Fruit fly (Drosophila melanogaster): ENCODE data around the gene Msp300.

The Msp300 gene

DNA sequence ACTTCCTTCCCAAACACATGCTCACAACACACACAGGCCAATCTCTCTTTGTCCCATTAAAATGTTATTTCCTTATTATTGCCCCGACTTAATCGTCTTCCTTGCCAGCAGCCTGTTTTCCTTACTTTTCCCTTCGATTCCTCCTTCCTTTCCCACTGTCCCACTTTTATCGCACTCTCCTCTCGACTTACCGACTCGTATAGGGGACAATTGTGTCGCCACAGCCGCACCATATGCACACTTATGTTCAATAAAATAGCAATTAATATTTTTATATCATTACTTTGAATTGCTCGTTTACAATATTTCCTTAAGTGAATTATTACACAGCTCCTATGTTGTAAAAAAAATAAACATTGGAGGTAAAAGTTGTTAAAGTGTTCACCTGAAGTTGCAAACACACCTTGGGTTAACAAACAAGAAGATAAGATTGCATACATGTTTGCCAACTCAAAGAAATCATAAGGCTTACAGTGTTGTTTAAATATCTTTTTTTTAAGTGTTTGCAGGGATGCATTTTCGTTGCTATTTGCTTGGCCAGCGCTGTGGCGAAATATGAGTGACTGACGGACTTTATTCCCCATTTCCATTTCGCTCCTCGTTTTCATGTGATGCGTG lies 13.7 kb upstream of the Msp300 start (continued):
- TF ChIP-seq CG15514 (GFP tag; optimal IDR thresholded peaks at IDR 0.05), result peak; percentile 63
- peak; percentile 73 for TF ChIP-seq Ssrp (tag; optimal IDR thresholded peaks at IDR 0.05)
- TF ChIP-seq fd102C (GFP tag; optimal IDR thresholded peaks at IDR 0.05), result peak; percentile 17
- no peak for TF ChIP-seq D (optimal IDR thresholded peaks at IDR 0.05)
- peak; percentile 83 for TF ChIP-seq D (GFP tag; optimal IDR thresholded peaks at IDR 0.05)
- peak; percentile 30 for TF ChIP-seq NC2α (GFP tag; optimal IDR thresholded peaks at IDR 0.05)
- TF ChIP-seq HHEX (GFP tag; optimal IDR thresholded peaks at IDR 0.05), result peak; percentile 76
- peak; percentile 72 for TF ChIP-seq Hsf (GFP tag; optimal IDR thresholded peaks at IDR 0.05)
- TF ChIP-seq CG1024 (GFP tag; IDR thresholded peaks at IDR 0.05), result no peak
- no peak for TF ChIP-seq Poxn (GFP tag; IDR thresholded peaks at IDR 0.05)
- TF ChIP-seq stwl (tag; optimal IDR thresholded peaks at IDR 0.05), result no peak
- peak; percentile 49; the same call in 2 of the 3 replicates for TF ChIP-seq Aef1 (GFP tag; IDR thresholded peaks at IDR 0.05)
- TF ChIP-seq Stat92E (GFP tag; optimal IDR thresholded peaks at IDR 0.05), result no peak
- TF ChIP-seq da (GFP tag; optimal IDR thresholded peaks at IDR 0.05), result peak; percentile 42
- TF ChIP-seq Chrac-16 (GFP tag; optimal IDR thresholded peaks at IDR 0.05), result peak; percentile 42
- TF ChIP-seq CG7839 (tag; optimal IDR thresholded peaks at IDR 0.05), result peak; percentile 89
- peak; percentile 76 for TF ChIP-seq CG9437 (GFP tag; optimal IDR thresholded peaks at IDR 0.05)
- TF ChIP-seq exex (tag; optimal IDR thresholded peaks at IDR 0.05), result peak; percentile 54
- TF ChIP-seq MESR4 (GFP tag; optimal IDR thresholded peaks at IDR 0.05), result no peak
- TF ChIP-seq odd (GFP tag; optimal IDR thresholded peaks at IDR 0.05), result peak; percentile 85
- TF ChIP-seq CG31441 (GFP tag; IDR thresholded peaks at IDR 0.05), result peak; percentile 92
- TF ChIP-seq Dref (GFP tag; IDR thresholded peaks at IDR 0.05), result no peak
- peak; percentile 40 for TF ChIP-seq maf-S (GFP tag; optimal IDR thresholded peaks at IDR 0.05)
- peak; percentile 78 for TF ChIP-seq Hmr (GFP tag; optimal IDR thresholded peaks at IDR 0.05)
- TF ChIP-seq oc (tag; optimal IDR thresholded peaks at IDR 0.05), result peak; percentile 50
- TF ChIP-seq Nf-YC (tag; optimal IDR thresholded peaks at IDR 0.05), result peak; percentile 67
- TF ChIP-seq CG17568 (GFP tag; optimal IDR thresholded peaks at IDR 0.05), result peak; percentile 47
- no peak for TF ChIP-seq CG17612 (GFP tag; IDR thresholded peaks at IDR 0.05)
- TF ChIP-seq CG10431 (GFP tag; optimal IDR thresholded peaks at IDR 0.05), result peak; percentile 27
- peak; percentile 67 for TF ChIP-seq CG8281 (tag; optimal IDR thresholded peaks at IDR 0.05)
- TF ChIP-seq CG14965 (GFP tag; optimal IDR thresholded peaks at IDR 0.05; ENCODE audit: borderline replicate concordance), result peak; percentile 14
- TF ChIP-seq Sry-β (GFP tag; optimal IDR thresholded peaks at IDR 0.05), result peak; percentile 25
- peak; percentile 41 for TF ChIP-seq Myb (GFP tag; optimal IDR thresholded peaks at IDR 0.05)
- peak; percentile 81 for TF ChIP-seq slou (GFP tag; optimal IDR thresholded peaks at IDR 0.05)
- peak; percentile 65 for TF ChIP-seq gcm2 (GFP tag; optimal IDR thresholded peaks at IDR 0.05)
- TF ChIP-seq CG10366 (GFP tag; IDR thresholded peaks at IDR 0.05), result peak; percentile 36; the same call in 1 of the 2 replicates
- no peak for TF ChIP-seq peb (GFP tag; IDR thresholded peaks at IDR 0.05)
- peak; percentile 26; the same call in 1 of the 3 replicates for TF ChIP-seq CG14050 (GFP tag; IDR thresholded peaks at IDR 0.05)
- no peak for TF ChIP-seq sr (GFP tag; IDR thresholded peaks at IDR 0.05)
- no peak for TF ChIP-seq dan (GFP tag; IDR thresholded peaks at IDR 0.05)
- TF ChIP-seq CG8944 (GFP tag; optimal IDR thresholded peaks at IDR 0.05), result peak; percentile 13
- TF ChIP-seq CG5245 (GFP tag; optimal IDR thresholded peaks at IDR 0.05), result peak; percentile 69
- TF ChIP-seq lola (GFP tag; optimal IDR thresholded peaks at IDR 0.05), result peak in 1 of 3 experiments; percentile 67
- TF ChIP-seq CG12155 (GFP tag; optimal IDR thresholded peaks at IDR 0.05), result peak; percentile 53
- TF ChIP-seq CG18764 (GFP tag; optimal IDR thresholded peaks at IDR 0.05), result peak; percentile 38
- TF ChIP-seq CG10321 (GFP tag; IDR thresholded peaks at IDR 0.05), result no peak
- no peak for TF ChIP-seq Doc3 (GFP tag; IDR thresholded peaks at IDR 0.05; ENCODE audit: partially characterized antibody)
- no peak for TF ChIP-seq MBD-R2 (GFP tag; IDR thresholded peaks at IDR 0.05)
- peak; percentile 32 for TF ChIP-seq ab (GFP tag; optimal IDR thresholded peaks at IDR 0.05)
- peak; percentile 64 for TF ChIP-seq fd64A (GFP tag; optimal IDR thresholded peaks at IDR 0.05)

Data from whole organism, embryonic.